Worm (Caenorhabditis elegans): ENCODE results near the gene rpl-11.1.

Gene rpl-11.1

DNA sequence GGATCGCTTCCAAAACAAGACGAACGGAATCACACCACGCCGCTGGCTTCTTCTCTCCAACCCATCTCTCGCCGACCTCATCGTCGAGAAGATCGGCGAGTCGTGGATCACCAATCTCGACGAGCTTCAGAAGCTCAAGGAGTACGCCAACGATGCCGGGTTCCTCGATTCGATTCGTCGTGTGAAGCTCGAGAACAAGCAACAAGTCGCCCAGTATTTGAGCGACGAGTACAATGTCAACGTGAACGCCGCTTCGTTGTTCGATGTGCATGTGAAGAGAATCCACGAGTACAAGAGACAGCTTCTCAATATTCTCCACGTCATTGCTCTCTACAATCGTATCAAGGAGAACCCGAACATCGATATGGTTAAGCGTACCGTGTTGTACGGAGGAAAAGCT lies 2.2 kb downstream of the rpl-11.1 start:
- TF ChIP-seq ctbp-1 (GFP tag; IDR thresholded peaks at IDR 0.05) (no peak), Y105C5A.15 (GFP tag; IDR thresholded peaks at IDR 0.05) (no peak), lin-15B (tag; optimal IDR thresholded peaks at IDR 0.05) (no peak), mdt-29 (GFP tag; IDR thresholded peaks at IDR 0.05) (no peak), set-16 (GFP tag; IDR thresholded peaks at IDR 0.05) (0 out of 2 replicates have a peak, but pooled peaks have one; percentile 19), nhr-6 (tag; optimal IDR thresholded peaks at IDR 0.05) (no peak), zip-11 (GFP tag; IDR thresholded peaks at IDR 0.05) (no peak), nhr-111 (GFP tag; optimal IDR thresholded peaks at IDR 0.05) (no peak), tra-1 (GFP tag; IDR thresholded peaks at IDR 0.05) (no peak), mxl-2 (GFP tag; conservative IDR thresholded peaks at IDR 0.05) (no peak), R02D3.7 (tag; optimal IDR thresholded peaks at IDR 0.05) (no peak), aha-1 (tag) (peak; percentile 94), unc-62 (GFP tag; optimal IDR thresholded peaks at IDR 0.05 in 1 of 2) (no peak), unc-62 (tag; optimal IDR thresholded peaks at IDR 0.05) (no peak), ztf-7 (tag; optimal IDR thresholded peaks at IDR 0.05) (no peak), unc-130 (GFP tag; optimal IDR thresholded peaks at IDR 0.05) (no peak), nhr-237 (tag; optimal IDR thresholded peaks at IDR 0.05) (no peak)

DNA sequence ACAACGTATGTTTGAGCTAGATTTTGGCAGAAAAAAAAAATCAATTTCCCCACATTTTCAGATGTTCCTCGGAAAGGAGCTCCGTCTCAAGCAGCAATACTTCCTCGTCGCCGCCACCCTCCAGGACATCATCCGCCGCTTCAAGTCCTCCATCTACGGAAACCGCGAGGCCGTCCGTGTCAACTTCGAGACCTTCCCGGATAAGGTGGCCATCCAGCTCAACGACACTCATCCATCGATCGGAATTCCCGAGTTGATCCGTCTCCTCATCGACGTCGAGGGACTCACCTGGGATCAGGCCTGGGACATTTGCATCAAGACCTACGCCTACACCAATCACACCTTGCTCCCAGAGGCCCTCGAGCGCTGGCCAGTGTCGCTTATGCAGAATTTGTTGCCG lies 3.2 kb downstream of the rpl-11.1 start:
- TF ChIP-seq spr-3 (GFP tag; optimal IDR thresholded peaks at IDR 0.05) (no peak), set-16 (GFP tag; IDR thresholded peaks at IDR 0.05) (peak; percentile 77)

DNA sequence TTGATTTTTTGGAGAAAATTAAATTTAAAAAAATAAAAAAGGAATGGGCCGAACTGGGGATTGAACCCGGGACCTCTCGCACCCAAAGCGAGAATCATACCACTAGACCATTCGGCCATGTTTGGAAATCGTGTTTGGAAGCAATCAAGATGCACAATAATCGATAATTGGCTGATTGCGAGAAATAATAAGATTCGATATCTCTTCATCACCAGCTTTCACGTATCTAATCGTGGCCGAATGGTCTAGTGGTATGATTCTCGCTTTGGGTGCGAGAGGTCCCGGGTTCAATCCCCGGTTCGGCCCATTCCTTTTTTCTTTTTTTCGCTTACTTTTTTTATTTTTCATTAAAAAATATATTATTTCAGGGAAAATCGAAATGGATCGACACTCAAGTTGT lies 3.8 kb downstream of the rpl-11.1 start:
- TF ChIP-seq attf-4 (tag; optimal IDR thresholded peaks at IDR 0.05) (no peak), ceh-82 (tag; optimal IDR thresholded peaks at IDR 0.05) (no peak), F10B5.3 (tag; optimal IDR thresholded peaks at IDR 0.05) (no peak), mxl-3 (GFP tag; optimal IDR thresholded peaks at IDR 0.05) (no peak), egl-27 (tag; optimal IDR thresholded peaks at IDR 0.05) (no peak), ceh-28 (tag; optimal IDR thresholded peaks at IDR 0.05) (no peak), pqm-1 (tag; optimal IDR thresholded peaks at IDR 0.05) (no peak), nhr-6 (tag; optimal IDR thresholded peaks at IDR 0.05) (no peak), daf-8 (GFP tag; IDR thresholded peaks at IDR 0.05) (no peak), zip-2 (tag; optimal IDR thresholded peaks at IDR 0.05) (no peak), nhr-28 (tag; optimal IDR thresholded peaks at IDR 0.05) (no peak), aha-1 (tag) (no peak), nhr-48 (tag; optimal IDR thresholded peaks at IDR 0.05) (peak; percentile 20), arid-1 (GFP tag; conservative IDR thresholded peaks at IDR 0.05) (peak; percentile 68; the same call in 1 of the 2 replicates), gei-8 (GFP tag; optimal IDR thresholded peaks at IDR 0.05) (no peak), ztf-11 (tag; optimal IDR thresholded peaks at IDR 0.05) (no peak), unc-62 (GFP tag; optimal IDR thresholded peaks at IDR 0.05 in 1 of 2) (no peak), unc-62 (tag; optimal IDR thresholded peaks at IDR 0.05) (no peak), hif-1 (tag; optimal IDR thresholded peaks at IDR 0.05) (no peak), lsy-2 (tag; optimal IDR thresholded peaks at IDR 0.05) (peak in 1 of 2 experiments; percentile 35), lim-7 (GFP tag; IDR thresholded peaks at IDR 0.05) (peak; percentile 80), F37D6.2 (tag; optimal IDR thresholded peaks at IDR 0.05) (no peak), fos-1 (tag; optimal IDR thresholded peaks at IDR 0.05) (no peak), lin-38 (GFP tag; IDR thresholded peaks at IDR 0.05) (peak; percentile 70; the same call in 1 of the 2 replicates), dmd-8 (GFP tag; IDR thresholded peaks at IDR 0.05) (0 out of 2 replicates have a peak, but pooled peaks have one; percentile 37), nhr-111 (GFP tag; optimal IDR thresholded peaks at IDR 0.05) (no peak), mdl-1 (tag; optimal IDR thresholded peaks at IDR 0.05) (no peak), spr-1 (tag; optimal IDR thresholded peaks at IDR 0.05) (no peak), ces-1 (GFP tag; optimal IDR thresholded peaks at IDR 0.05) (no peak), zip-11 (GFP tag; IDR thresholded peaks at IDR 0.05) (no peak), ZK337.2 (GFP tag; IDR thresholded peaks at IDR 0.05) (0 out of 2 replicates have a peak, but pooled peaks have one; percentile 16), nhr-42 (GFP tag; IDR thresholded peaks at IDR 0.05) (no peak), snpc-1.2 (GFP tag; IDR thresholded peaks at IDR 0.05) (peak; percentile 72), jun-1 (tag; optimal IDR thresholded peaks at IDR 0.05) (no peak), ceh-62 (tag; optimal IDR thresholded peaks at IDR 0.05) (no peak), aly-2 (tag; optimal IDR thresholded peaks at IDR 0.05) (no peak), Y48G9A.11 (GFP tag; IDR thresholded peaks at IDR 0.05) (peak; percentile 70; the same call in 1 of the 2 replicates), madf-9 (GFP tag; conservative IDR thresholded peaks at IDR 0.05) (0 out of 2 replicates have a peak, but pooled peaks have one; percentile 4)
